Fruit fly (Drosophila melanogaster): Measurements from ENCODE around the gene CG4459.
A peak's percentile ranks its signal among the peaks of the same experiment; 100 is the strongest.

CG4459 gene

DNA sequence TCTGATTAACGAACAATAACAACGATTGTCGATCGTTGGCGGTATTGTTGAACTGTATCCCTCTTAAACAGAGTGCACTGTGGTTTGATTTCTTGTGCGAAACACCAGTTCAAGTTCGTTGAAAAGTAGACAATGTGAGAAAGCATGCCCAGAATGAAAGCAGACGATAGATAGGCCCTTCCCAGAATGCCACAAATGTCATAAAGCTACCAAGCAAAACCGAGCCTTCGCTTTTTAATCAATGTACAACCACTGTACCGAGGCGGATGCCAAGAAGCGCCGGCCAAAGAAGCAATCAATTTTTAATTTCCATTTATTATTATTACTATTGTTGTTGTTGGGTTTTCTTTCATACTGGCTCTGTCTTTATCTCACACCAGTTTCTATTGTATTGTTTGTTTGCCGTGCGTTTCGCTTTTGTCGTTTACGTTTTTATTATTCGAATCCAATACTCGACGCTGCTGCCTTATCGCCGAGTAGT lies 19.5 kb downstream of the CG4459 start (continued):
- TF ChIP-seq CG7368 (GFP tag; optimal IDR thresholded peaks at IDR 0.05) (peak; percentile 80), esn (GFP tag; optimal IDR thresholded peaks at IDR 0.05) (peak; percentile 89), dsx (GFP tag; optimal IDR thresholded peaks at IDR 0.05; ENCODE audit: poor library complexity, severe bottlenecking) (peak; percentile 51), svp (GFP tag) (peak; percentile 95), CG11762 (GFP tag; optimal IDR thresholded peaks at IDR 0.05; ENCODE audit: insufficient read depth) (peak; percentile 74), CG10669 (GFP tag; optimal IDR thresholded peaks at IDR 0.05) (peak; percentile 77), Hr39 (GFP tag; optimal IDR thresholded peaks at IDR 0.05) (peak; percentile 88), pdm3 (GFP tag; optimal IDR thresholded peaks at IDR 0.05) (peak; percentile 86), CG6808 (GFP tag; optimal IDR thresholded peaks at IDR 0.05) (peak; percentile 53), CG8319 (GFP tag; optimal IDR thresholded peaks at IDR 0.05) (peak; percentile 74), Met (GFP tag; optimal IDR thresholded peaks at IDR 0.05) (peak; percentile 71), Smox (GFP tag; optimal IDR thresholded peaks at IDR 0.05) (peak; percentile 86), net (GFP tag; optimal IDR thresholded peaks at IDR 0.05) (peak; percentile 84), Eip93F (GFP tag; optimal IDR thresholded peaks at IDR 0.05) (no peak)

DNA sequence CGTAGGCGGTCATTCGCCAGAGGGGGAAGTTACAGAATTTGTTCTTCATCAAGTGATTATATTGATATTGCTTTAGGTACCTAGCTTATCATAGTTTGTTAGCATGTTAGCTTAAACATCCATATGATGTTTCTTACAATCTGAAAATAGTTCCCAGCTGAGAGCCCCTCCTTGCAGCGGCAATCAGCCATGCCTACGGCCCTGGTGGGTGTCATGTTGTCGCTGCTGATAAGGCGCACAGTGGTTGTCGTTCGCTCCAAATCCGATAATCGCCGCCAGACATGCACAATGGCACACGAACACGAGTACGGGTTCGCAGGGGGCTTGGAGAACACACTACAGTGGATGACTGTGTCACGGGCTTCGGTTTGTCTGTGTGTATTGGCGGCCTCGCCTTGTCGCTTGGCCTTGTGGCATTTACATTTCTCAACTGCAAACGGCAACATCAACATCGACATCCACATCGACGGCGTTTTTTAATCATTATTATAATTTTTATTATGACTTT lies 22.5 kb downstream of the CG4459 start:
- TF ChIP-seq CG11294 (GFP tag; IDR thresholded peaks at IDR 0.05) (peak; percentile 84), Hr39 (GFP tag; optimal IDR thresholded peaks at IDR 0.05) (peak; percentile 95), CG11762 (GFP tag; optimal IDR thresholded peaks at IDR 0.05; ENCODE audit: insufficient read depth) (peak; percentile 82), CG3919 (GFP tag; optimal IDR thresholded peaks at IDR 0.05) (peak; percentile 87), CG9139 (GFP tag; optimal IDR thresholded peaks at IDR 0.05) (peak; percentile 50), acj6 (GFP tag; optimal IDR thresholded peaks at IDR 0.05) (peak; percentile 89), CG11902 (GFP tag; optimal IDR thresholded peaks at IDR 0.05) (peak; percentile 87), Hr38 (GFP tag; optimal IDR thresholded peaks at IDR 0.05) (no peak), Gug (GFP tag; IDR thresholded peaks at IDR 0.05) (peak; percentile 81), Met (GFP tag; optimal IDR thresholded peaks at IDR 0.05) (peak; percentile 87), vri (GFP tag; optimal IDR thresholded peaks at IDR 0.05) (peak; percentile 93), CG3032 (tag; optimal IDR thresholded peaks at IDR 0.05) (peak; percentile 81), CG1621 (tag; optimal IDR thresholded peaks at IDR 0.05) (peak; percentile 82), Smox (GFP tag; optimal IDR thresholded peaks at IDR 0.05) (peak; percentile 91), Eip93F (GFP tag; optimal IDR thresholded peaks at IDR 0.05) (peak; percentile 66), CG6854 (GFP tag; optimal IDR thresholded peaks at IDR 0.05) (peak; percentile 53), CG7368 (GFP tag; optimal IDR thresholded peaks at IDR 0.05) (peak; percentile 82), CG10669 (GFP tag; optimal IDR thresholded peaks at IDR 0.05) (peak; percentile 80), cyc (GFP tag; optimal IDR thresholded peaks at IDR 0.05) (peak; percentile 91), Sox15 (GFP tag; optimal IDR thresholded peaks at IDR 0.05) (peak; percentile 89), CG6808 (GFP tag; optimal IDR thresholded peaks at IDR 0.05) (peak; percentile 80), fd85E (GFP tag; optimal IDR thresholded peaks at IDR 0.05) (no peak), eg (GFP tag; IDR thresholded peaks at IDR 0.05) (peak; percentile 91), net (GFP tag; optimal IDR thresholded peaks at IDR 0.05) (peak; percentile 86), CG10631 (GFP tag; optimal IDR thresholded peaks at IDR 0.05) (peak; percentile 81), Sox102F (GFP tag; optimal IDR thresholded peaks at IDR 0.05) (peak; percentile 90), Sox14 (GFP tag; optimal IDR thresholded peaks at IDR 0.05) (peak; percentile 89), CG31627 (GFP tag; optimal IDR thresholded peaks at IDR 0.05) (peak; percentile 95), CG6276 (GFP tag; optimal IDR thresholded peaks at IDR 0.05) (peak; percentile 74), Ets21C (GFP tag; optimal IDR thresholded peaks at IDR 0.05) (peak; percentile 89), CG4318 (GFP tag; optimal IDR thresholded peaks at IDR 0.05) (no peak), Ets96B (tag; optimal IDR thresholded peaks at IDR 0.05) (peak; percentile 80), fkh (GFP tag; optimal IDR thresholded peaks at IDR 0.05) (peak; percentile 61), CG16779 (tag; optimal IDR thresholded peaks at IDR 0.05) (peak; percentile 68), salr (GFP tag; optimal IDR thresholded peaks at IDR 0.05) (peak; percentile 70 to 77), svp (GFP tag) (peak; percentile 98), CG6792 (GFP tag; optimal IDR thresholded peaks at IDR 0.05) (peak; percentile 90), CG6163 (GFP tag; IDR thresholded peaks at IDR 0.05) (peak; percentile 91), Eip75B (GFP tag; optimal IDR thresholded peaks at IDR 0.05) (peak; percentile 87), Blimp-1 (GFP tag; optimal IDR thresholded peaks at IDR 0.05) (peak; percentile 59), dac (GFP tag; optimal IDR thresholded peaks at IDR 0.05) (peak; percentile 63), CG8319 (GFP tag; optimal IDR thresholded peaks at IDR 0.05) (peak; percentile 86), lz (GFP tag; optimal IDR thresholded peaks at IDR 0.05) (peak; percentile 91), CG8119 (GFP tag; IDR thresholded peaks at IDR 0.05) (peak; percentile 86)

Measured in whole organism, prepupa.